Comparison of ENCODE assay signal across 5 worm cellular contexts in the genomic region with DNA sequence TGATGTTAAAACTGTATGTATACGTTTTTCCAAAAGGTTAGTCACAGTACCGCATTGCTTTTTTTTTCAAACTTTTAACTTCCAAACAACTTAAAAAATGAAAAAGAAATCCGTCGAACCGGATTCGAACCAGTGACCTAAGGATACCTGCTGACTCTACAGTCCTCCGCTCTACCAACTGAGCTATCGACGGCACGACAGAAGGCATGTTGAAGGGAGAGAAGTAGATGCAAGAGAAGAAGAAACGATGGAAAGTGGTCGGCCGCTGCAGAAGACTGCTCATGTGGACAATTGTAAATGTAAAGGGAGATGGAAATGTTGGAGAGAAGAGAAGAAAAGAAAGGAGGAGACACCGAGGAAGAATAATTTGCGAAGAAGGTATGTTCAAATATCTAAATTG.
A peak's percentile ranks its signal among the peaks of the same experiment; 100 is the strongest.
TF ChIP-seq lines count a peak whose summit lies in the region.

No protein-coding gene starts in this region.

TF ChIP-seq in whole organism, L1 larva, 84 proteins besides CTCF, POLR2A, EP300 and RAD21 (continues in another document):
- peak; percentile 71 for TF ChIP-seq fos-1 (tag; optimal IDR thresholded peaks at IDR 0.05; lab: Kevin White, UChicago)
- peak; percentile 22 to 74 for TF ChIP-seq lin-35 (GFP tag; optimal IDR thresholded peaks at IDR 0.05; lab: Kevin White, UChicago)
- peak; percentile 92 for TF ChIP-seq rnt-1 (tag; optimal IDR thresholded peaks at IDR 0.05; lab: Kevin White, UChicago)
- TF ChIP-seq zip-4 (GFP tag; optimal IDR thresholded peaks at IDR 0.05; lab: Kevin White, UChicago) = peak; percentile 70
- no peak for TF ChIP-seq Y116A8C.19 (tag; optimal IDR thresholded peaks at IDR 0.05; lab: Kevin White, UChicago; ENCODE audit: borderline replicate concordance)
- TF ChIP-seq ceh-88 (GFP tag; IDR thresholded peaks at IDR 0.05; lab: Robert Waterston, UW) = peak; percentile 75
- TF ChIP-seq efl-3 (GFP tag; optimal IDR thresholded peaks at IDR 0.05; lab: Kevin White, UChicago) = peak; percentile 55
- TF ChIP-seq fkh-4 (tag; optimal IDR thresholded peaks at IDR 0.05; lab: Kevin White, UChicago; ENCODE audit: borderline replicate concordance) = peak; percentile 13
- peak; percentile 91 for TF ChIP-seq nhr-19 (GFP tag; conservative IDR thresholded peaks at IDR 0.05; lab: Robert Waterston, UW)
- TF ChIP-seq nhr-47 (tag; optimal IDR thresholded peaks at IDR 0.05; lab: Kevin White, UChicago) = peak; percentile 94
- no peak for TF ChIP-seq aly-2 (tag; optimal IDR thresholded peaks at IDR 0.05; lab: Kevin White, UChicago)
- peak; percentile 83 for TF ChIP-seq fkh-10 (GFP tag; optimal IDR thresholded peaks at IDR 0.05; lab: Kevin White, UChicago)
- peak; percentile 76 to 87 (median 87) for TF ChIP-seq ceh-82 (tag; optimal IDR thresholded peaks at IDR 0.05; lab: Kevin White, UChicago)
- peak in 1 of 2 experiments; percentile 54 for TF ChIP-seq ztf-11 (tag; optimal IDR thresholded peaks at IDR 0.05; lab: Kevin White, UChicago)
- peak; percentile 82 for TF ChIP-seq irx-1 (tag; optimal IDR thresholded peaks at IDR 0.05; lab: Kevin White, UChicago)
- TF ChIP-seq unc-98 (GFP tag; IDR thresholded peaks at IDR 0.05; lab: Robert Waterston, UW) = no peak

TF ChIP-seq in whole organism, L3 larva, 47 proteins besides CTCF, POLR2A, EP300 and RAD21 (continues in another document):
- TF ChIP-seq ztf-11 (tag; optimal IDR thresholded peaks at IDR 0.05; lab: Kevin White, UChicago) (peak; percentile 17), zag-1 (tag; optimal IDR thresholded peaks at IDR 0.05; lab: Kevin White, UChicago) (peak; percentile 12), lsy-12 (tag; optimal IDR thresholded peaks at IDR 0.05; lab: Kevin White, UChicago) (peak; percentile 56), snpc-4 (tag; optimal IDR thresholded peaks at IDR 0.05; lab: Kevin White, UChicago) (peak; percentile 87), nhr-76 (tag; optimal IDR thresholded peaks at IDR 0.05; lab: Kevin White, UChicago) (peak; percentile 4), nhr-67 (tag; optimal IDR thresholded peaks at IDR 0.05; lab: Kevin White, UChicago) (peak; percentile 56), unc-62 (GFP tag; optimal IDR thresholded peaks at IDR 0.05; lab: Kevin White, UChicago) (peak; percentile 4), mdl-1 (tag; optimal IDR thresholded peaks at IDR 0.05; lab: Kevin White, UChicago) (peak; percentile 3), jun-1 (tag; optimal IDR thresholded peaks at IDR 0.05; lab: Kevin White, UChicago) (peak; percentile 87), R02D3.7 (tag; optimal IDR thresholded peaks at IDR 0.05; lab: Kevin White, UChicago) (peak; percentile 54), fos-1 (tag; optimal IDR thresholded peaks at IDR 0.05; lab: Kevin White, UChicago) (peak; percentile 52), aly-2 (tag; optimal IDR thresholded peaks at IDR 0.05; lab: Kevin White, UChicago) (no peak), ceh-28 (tag; optimal IDR thresholded peaks at IDR 0.05; lab: Kevin White, UChicago) (peak; percentile 75), skn-1 (tag; optimal IDR thresholded peaks at IDR 0.05; lab: Kevin White, UChicago) (peak; percentile 68), egl-27 (tag; optimal IDR thresholded peaks at IDR 0.05; lab: Kevin White, UChicago) (no peak), nhr-77 (tag; optimal IDR thresholded peaks at IDR 0.05; lab: Kevin White, UChicago) (peak; percentile 90), ZK546.5 (tag; optimal IDR thresholded peaks at IDR 0.05; lab: Kevin White, UChicago) (no peak), nfya-1 (tag; optimal IDR thresholded peaks at IDR 0.05; lab: Kevin White, UChicago; ENCODE audit: insufficient read depth) (peak; percentile 73)

TF ChIP-seq in whole organism, early embryonic, 17 proteins besides CTCF, POLR2A, EP300 and RAD21:
- peak; percentile 92 for TF ChIP-seq scrt-1 (GFP tag; IDR thresholded peaks at IDR 0.05; lab: Robert Waterston, UW)
- TF ChIP-seq hmg-4 (GFP tag; optimal IDR thresholded peaks at IDR 0.05; lab: Kevin White, UChicago) = peak; percentile 92
- peak; percentile 70 for TF ChIP-seq hmbx-1 (tag; optimal IDR thresholded peaks at IDR 0.05; lab: Kevin White, UChicago)
- TF ChIP-seq tbx-11 (GFP tag; IDR thresholded peaks at IDR 0.05; lab: Robert Waterston, UW) = peak; percentile 88
- TF ChIP-seq B0310.2 (tag; optimal IDR thresholded peaks at IDR 0.05; lab: Kevin White, UChicago) = peak; percentile 77
- TF ChIP-seq ama-1 (optimal IDR thresholded peaks at IDR 0.05; lab: Kevin White, UChicago) = no peak
- TF ChIP-seq tra-4 (tag; optimal IDR thresholded peaks at IDR 0.05; lab: Kevin White, UChicago) = peak; percentile 67
- TF ChIP-seq pes-1 (GFP tag; IDR thresholded peaks at IDR 0.05; lab: Robert Waterston, UW) = peak; percentile 93
- TF ChIP-seq tbx-37 (GFP tag; conservative IDR thresholded peaks at IDR 0.05; lab: Robert Waterston, UW) = peak; percentile 88
- TF ChIP-seq sea-1 (GFP tag; conservative IDR thresholded peaks at IDR 0.05; lab: Robert Waterston, UW) = peak; percentile 93
- TF ChIP-seq aly-1 (tag; optimal IDR thresholded peaks at IDR 0.05; lab: Kevin White, UChicago) = peak; percentile 85
- TF ChIP-seq flt-1 (GFP tag; IDR thresholded peaks at IDR 0.05; lab: Robert Waterston, UW) = peak; percentile 94
- peak; percentile 77 for TF ChIP-seq ets-7 (tag; optimal IDR thresholded peaks at IDR 0.05; lab: Kevin White, UChicago)
- peak; percentile 76 for TF ChIP-seq hnd-1 (tag; optimal IDR thresholded peaks at IDR 0.05; lab: Kevin White, UChicago)
- peak; percentile 90 for TF ChIP-seq F13C5.2 (tag; optimal IDR thresholded peaks at IDR 0.05; lab: Kevin White, UChicago)
- peak; percentile 86 for TF ChIP-seq ceh-36 (tag; optimal IDR thresholded peaks at IDR 0.05; lab: Kevin White, UChicago)
- TF ChIP-seq ceh-13 (GFP tag; optimal IDR thresholded peaks at IDR 0.05; lab: Kevin White, UChicago) = peak; percentile 88

TF ChIP-seq in whole organism, midembryonic, 9 proteins besides CTCF, POLR2A, EP300 and RAD21:
- TF ChIP-seq ztf-23 (GFP tag; IDR thresholded peaks at IDR 0.05; lab: Robert Waterston, UW) (peak; percentile 94), cog-1 (tag; optimal IDR thresholded peaks at IDR 0.05; lab: Kevin White, UChicago) (peak; percentile 57), med-1 (GFP tag; optimal IDR thresholded peaks at IDR 0.05; lab: Kevin White, UChicago; ENCODE audit: insufficient read depth) (peak; percentile 77), tab-1 (GFP tag; IDR thresholded peaks at IDR 0.05; lab: Robert Waterston, UW) (peak; percentile 93), ztf-29 (GFP tag; IDR thresholded peaks at IDR 0.05; lab: Robert Waterston, UW) (peak; percentile 90), T22C8.4 (GFP tag; IDR thresholded peaks at IDR 0.05; lab: Robert Waterston, UW) (peak; percentile 88), ref-1 (GFP tag; conservative IDR thresholded peaks at IDR 0.05; lab: Robert Waterston, UW) (peak; percentile 85), klf-2 (GFP tag; conservative IDR thresholded peaks at IDR 0.05; lab: Robert Waterston, UW) (peak; percentile 95), flt-1 (GFP tag; IDR thresholded peaks at IDR 0.05; lab: Robert Waterston, UW) (peak; percentile 96)

TF ChIP-seq in whole organism, young adult, 124 proteins besides CTCF, POLR2A, EP300 and RAD21 (continues in another document):
- TF ChIP-seq pha-4 (tag; optimal IDR thresholded peaks at IDR 0.05; lab: Kevin White, UChicago) = no peak
- TF ChIP-seq tbp1 (GFP tag; optimal IDR thresholded peaks at IDR 0.05; lab: Kevin White, UChicago) = peak; percentile 97
- peak; percentile 89; the same call in 1 of the 2 replicates for TF ChIP-seq ceh-58 (GFP tag; IDR thresholded peaks at IDR 0.05; lab: Robert Waterston, UW)
- peak; percentile 71 for TF ChIP-seq snpc-1.3 (tag; optimal IDR thresholded peaks at IDR 0.05; lab: Kevin White, UChicago; ENCODE audit: insufficient read depth)
- TF ChIP-seq snpc-4 (GFP tag; optimal IDR thresholded peaks at IDR 0.05; lab: Kevin White, UChicago) = peak; percentile 76
- peak; percentile 82 to 89 (median 87) for TF ChIP-seq snpc-4 (tag; optimal IDR thresholded peaks at IDR 0.05; lab: Kevin White, UChicago)
- TF ChIP-seq ekl-4 (GFP tag; IDR thresholded peaks at IDR 0.05; lab: Robert Waterston, UW) = peak; percentile 89
- 0 out of 2 replicates have a peak, but pooled peaks have one; percentile 65 for TF ChIP-seq nhr-120 (GFP tag; IDR thresholded peaks at IDR 0.05; lab: Robert Waterston, UW)
- peak; percentile 86 for TF ChIP-seq B0336.3 (GFP tag; IDR thresholded peaks at IDR 0.05; lab: Robert Waterston, UW)
- TF ChIP-seq snpc-3.4 (tag; optimal IDR thresholded peaks at IDR 0.05; lab: Kevin White, UChicago) = peak; percentile 86
- peak; percentile 41 for TF ChIP-seq unc-130 (GFP tag; optimal IDR thresholded peaks at IDR 0.05; lab: Kevin White, UChicago)
- peak; percentile 91 for TF ChIP-seq rcor-1 (GFP tag; IDR thresholded peaks at IDR 0.05; lab: Robert Waterston, UW)
- TF ChIP-seq egl-18 (GFP tag; IDR thresholded peaks at IDR 0.05; lab: Robert Waterston, UW) = peak; percentile 89
- 0 out of 2 replicates have a peak, but pooled peaks have one; percentile 49 for TF ChIP-seq F37B4.10 (GFP tag; IDR thresholded peaks at IDR 0.05; lab: Robert Waterston, UW)
- TF ChIP-seq zfh-2 (GFP tag; conservative IDR thresholded peaks at IDR 0.05; lab: Robert Waterston, UW) = peak; percentile 68
- TF ChIP-seq F52B5.7 (tag; optimal IDR thresholded peaks at IDR 0.05; lab: Kevin White, UChicago) = peak; percentile 89
- TF ChIP-seq lin-26 (GFP tag; IDR thresholded peaks at IDR 0.05; lab: Robert Waterston, UW) = peak; percentile 97
- peak in 2 of 3 experiments; percentile 5 to 89 for TF ChIP-seq lin-35 (GFP tag; optimal IDR thresholded peaks at IDR 0.05; lab: Kevin White, UChicago)
- TF ChIP-seq attf-5 (GFP tag; optimal IDR thresholded peaks at IDR 0.05; lab: Kevin White, UChicago) = peak; percentile 40
- TF ChIP-seq sptf-2 (GFP tag; optimal IDR thresholded peaks at IDR 0.05; lab: Kevin White, UChicago) = peak; percentile 79
- TF ChIP-seq nhr-90 (tag; optimal IDR thresholded peaks at IDR 0.05; lab: Kevin White, UChicago) = peak; percentile 73
- TF ChIP-seq let-607 (tag; optimal IDR thresholded peaks at IDR 0.05; lab: Kevin White, UChicago) = peak; percentile 57 to 71
- peak; percentile 67 for TF ChIP-seq ets-4 (GFP tag; optimal IDR thresholded peaks at IDR 0.05; lab: Kevin White, UChicago)
- TF ChIP-seq ztf-18 (tag; optimal IDR thresholded peaks at IDR 0.05; lab: Kevin White, UChicago) = peak; percentile 59
- no peak for TF ChIP-seq hlh-12 (tag; optimal IDR thresholded peaks at IDR 0.05; lab: Kevin White, UChicago)
- TF ChIP-seq nhr-80 (tag; optimal IDR thresholded peaks at IDR 0.05; lab: Kevin White, UChicago) = peak; percentile 54
- TF ChIP-seq rpc-1 (optimal IDR thresholded peaks at IDR 0.05; lab: Kevin White, UChicago) = peak; percentile 96
- peak; percentile 92 for TF ChIP-seq rpc-1 (tag; optimal IDR thresholded peaks at IDR 0.05; lab: Kevin White, UChicago)
- no peak for TF ChIP-seq sdz-38 (tag; optimal IDR thresholded peaks at IDR 0.05; lab: Kevin White, UChicago)
- TF ChIP-seq repo-1 (tag; optimal IDR thresholded peaks at IDR 0.05; lab: Kevin White, UChicago) = peak; percentile 92
- peak; percentile 92 for TF ChIP-seq K11D2.4 (GFP tag; IDR thresholded peaks at IDR 0.05; lab: Robert Waterston, UW)
- TF ChIP-seq chd-7 (tag; optimal IDR thresholded peaks at IDR 0.05; lab: Kevin White, UChicago) = peak; percentile 85

Comparison
In these comparisons a context has a peak if more than half of its experiments do, and no peak if none do; other contexts are left out.
1. Of the 8 proteins assayed by ChIP-seq in both whole organism, young adult and whole organism, L1 larva: peak only in whole organism, young adult: ama-1 and unc-130; only in whole organism, L1 larva: efl-1; in both: dpl-1, lin-35, nhr-90 and snpc-4; in neither: 1.